Fruit fly (Drosophila melanogaster): ENCODE measurements around the gene larp.
A peak's percentile ranks its signal among the peaks of the same experiment; 100 is the strongest.

Gene larp

DNA sequence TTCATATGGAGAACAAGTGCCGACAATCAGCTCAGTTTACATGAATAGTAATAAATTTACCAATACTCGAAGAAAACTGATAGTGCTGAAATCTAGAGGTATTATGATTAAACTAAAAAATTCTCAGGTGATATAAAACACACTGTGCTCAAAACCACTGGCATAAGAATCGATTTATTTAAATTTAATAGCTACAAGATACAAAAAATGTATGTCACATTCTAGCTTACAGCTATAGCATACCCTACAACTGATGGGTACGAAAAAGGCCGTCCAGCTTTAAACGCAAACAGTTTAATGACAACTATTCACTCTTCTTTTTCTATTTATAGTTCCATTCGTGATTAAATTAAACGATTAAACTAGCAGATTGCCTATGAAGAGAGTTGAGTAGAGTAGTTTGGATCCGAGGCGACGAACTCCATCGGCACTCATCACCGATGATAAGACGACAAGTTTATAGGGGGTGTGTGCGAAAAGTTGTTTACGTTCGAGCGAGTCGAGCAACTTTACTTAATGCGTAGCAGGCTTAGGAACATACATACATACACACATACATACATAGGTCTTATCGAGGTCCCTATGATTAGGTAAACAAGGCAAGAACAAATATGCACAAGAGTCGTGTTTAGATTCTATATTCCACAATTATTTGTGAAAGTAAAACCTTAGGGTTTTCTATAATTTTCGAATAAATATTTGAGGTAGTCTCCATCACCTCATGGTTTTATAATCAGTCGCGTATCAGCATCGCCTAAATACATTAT is 7.3 kb downstream of the larp start (continued):
- TF ChIP-seq CG15269 (tag; optimal IDR thresholded peaks at IDR 0.05), result peak; percentile 74
- peak; percentile 89 for TF ChIP-seq slbo (GFP tag; IDR thresholded peaks at IDR 0.05)
- TF ChIP-seq CG7839 (tag; optimal IDR thresholded peaks at IDR 0.05), result peak; percentile 64
- TF ChIP-seq CG42726 (GFP tag; IDR thresholded peaks at IDR 0.05; ENCODE audit: partially characterized antibody), result no peak
- peak; percentile 50 for TF ChIP-seq gsb (GFP tag; IDR thresholded peaks at IDR 0.05)
- TF ChIP-seq CG6689 (GFP tag; IDR thresholded peaks at IDR 0.05), result peak; percentile 54
- no peak for TF ChIP-seq CG17829 (tag; optimal IDR thresholded peaks at IDR 0.05)
- TF ChIP-seq CG4360 (GFP tag; IDR thresholded peaks at IDR 0.05), result peak; percentile 71
- peak; percentile 76 for TF ChIP-seq CG11247 (GFP tag; IDR thresholded peaks at IDR 0.05)
- no peak for TF ChIP-seq CG34224 (GFP tag; IDR thresholded peaks at IDR 0.05; ENCODE audit: partially characterized antibody)
- TF ChIP-seq CG9437 (GFP tag; optimal IDR thresholded peaks at IDR 0.05), result peak; percentile 57
- peak; percentile 6 for TF ChIP-seq ems (GFP tag; optimal IDR thresholded peaks at IDR 0.05)
- no peak for TF ChIP-seq run (tag; optimal IDR thresholded peaks at IDR 0.05)
- peak; percentile 65 for TF ChIP-seq Ada2b (GFP tag; IDR thresholded peaks at IDR 0.05)
- peak; percentile 15 for TF ChIP-seq CG30431 (GFP tag; optimal IDR thresholded peaks at IDR 0.05)
- TF ChIP-seq CG10462 (GFP tag; optimal IDR thresholded peaks at IDR 0.05), result peak; percentile 66
- peak; percentile 16 for TF ChIP-seq mirr (GFP tag; optimal IDR thresholded peaks at IDR 0.05)
- peak; percentile 85 for TF ChIP-seq oc (tag; optimal IDR thresholded peaks at IDR 0.05)
- TF ChIP-seq CG8089 (GFP tag; optimal IDR thresholded peaks at IDR 0.05), result peak; percentile 74
- peak; percentile 22 for TF ChIP-seq CG12071 (GFP tag; optimal IDR thresholded peaks at IDR 0.05)
- TF ChIP-seq Hand (GFP tag; optimal IDR thresholded peaks at IDR 0.05), result peak; percentile 71
- peak; percentile 62 for TF ChIP-seq CG18476 (GFP tag; optimal IDR thresholded peaks at IDR 0.05)
- TF ChIP-seq CG7745 (tag; optimal IDR thresholded peaks at IDR 0.05), result peak; percentile 61
- peak; percentile 34 for TF ChIP-seq Dad (GFP tag; optimal IDR thresholded peaks at IDR 0.05)
- peak; percentile 59; the same call in 1 of the 2 replicates for TF ChIP-seq CG4730 (GFP tag; IDR thresholded peaks at IDR 0.05)
- peak; percentile 65; the same call in 2 of the 3 replicates for TF ChIP-seq Mrtf (GFP tag; IDR thresholded peaks at IDR 0.05)
- TF ChIP-seq CG8924 (tag; optimal IDR thresholded peaks at IDR 0.05), result peak; percentile 57
- peak; percentile 40 for TF ChIP-seq CG12942 (GFP tag; optimal IDR thresholded peaks at IDR 0.05)
- peak; percentile 65 for TF ChIP-seq CG14965 (GFP tag; optimal IDR thresholded peaks at IDR 0.05; ENCODE audit: borderline replicate concordance)
- peak; percentile 49 for TF ChIP-seq CG1529 (GFP tag; optimal IDR thresholded peaks at IDR 0.05)
- TF ChIP-seq Doc3 (GFP tag; IDR thresholded peaks at IDR 0.05; ENCODE audit: partially characterized antibody), result no peak
- TF ChIP-seq insv (GFP tag; optimal IDR thresholded peaks at IDR 0.05), result peak in 1 of 2 experiments; percentile 46
- TF ChIP-seq CG7963 (GFP tag; IDR thresholded peaks at IDR 0.05; ENCODE audit: partially characterized antibody), result no peak
- TF ChIP-seq Hr51 (GFP tag; optimal IDR thresholded peaks at IDR 0.05), result peak; percentile 27 to 72
- peak; percentile 52 for TF ChIP-seq CG2712 (tag; optimal IDR thresholded peaks at IDR 0.05)
- TF ChIP-seq maf-S (GFP tag; optimal IDR thresholded peaks at IDR 0.05), result peak; percentile 58
- peak; percentile 66 for TF ChIP-seq CG1603 (tag; optimal IDR thresholded peaks at IDR 0.05)
- peak; percentile 14 for TF ChIP-seq tap (tag; optimal IDR thresholded peaks at IDR 0.05)
- TF ChIP-seq CG11696 (GFP tag; IDR thresholded peaks at IDR 0.05), result peak; percentile 43
- peak; percentile 36 for TF ChIP-seq Chrac-16 (GFP tag; optimal IDR thresholded peaks at IDR 0.05)
- TF ChIP-seq Sin3A (optimal IDR thresholded peaks at IDR 0.05), result no peak
- no peak for TF ChIP-seq CkIIα-i1 (GFP tag; IDR thresholded peaks at IDR 0.05)
- TF ChIP-seq CG5953 (GFP tag; IDR thresholded peaks at IDR 0.05), result peak; percentile 73
- TF ChIP-seq CG4854 (GFP tag; optimal IDR thresholded peaks at IDR 0.05), result peak; percentile 77
- no peak for TF ChIP-seq amos (GFP tag; IDR thresholded peaks at IDR 0.05; ENCODE audit: partially characterized antibody)
- TF ChIP-seq eve (GFP tag; optimal IDR thresholded peaks at IDR 0.05), result peak in 1 of 2 experiments; percentile 2
- peak; percentile 16 for TF ChIP-seq Ssrp (tag; optimal IDR thresholded peaks at IDR 0.05)
- TF ChIP-seq sna (GFP tag; IDR thresholded peaks at IDR 0.05; ENCODE audit: partially characterized antibody), result no peak
- peak; percentile 5 for TF ChIP-seq Oli (tag; optimal IDR thresholded peaks at IDR 0.05)

Measured in whole organism, embryonic.